Worm (Caenorhabditis elegans): ENCODE results near the gene Y2H9A.4.

ce11 chrV:13468190-13468765, 22.6 kb downstream of the Y2H9A.4 start, which contains the start of the genes F25H9.6 and F25H9.7:
- TF ChIP-seq blmp-1 (tag; optimal IDR thresholded peaks at IDR 0.05) (peak; percentile 60), nhr-76 (tag; optimal IDR thresholded peaks at IDR 0.05) (peak; percentile 48), unc-62 (GFP tag; optimal IDR thresholded peaks at IDR 0.05) (no peak), ama-1 (optimal IDR thresholded peaks at IDR 0.05) (no peak), lin-35 (GFP tag; optimal IDR thresholded peaks at IDR 0.05) (peak; percentile 63 to 84), unc-30 (tag; optimal IDR thresholded peaks at IDR 0.05) (no peak), pag-3 (tag; optimal IDR thresholded peaks at IDR 0.05; ENCODE audit: borderline replicate concordance, insufficient read depth) (no peak)
